Fruit fly (Drosophila melanogaster) whole organism, embryonic: Measurements from ENCODE around the gene TBC1D16.

Experiments
- BEAF-32 ChIP-seq: fragments of 200-800 bp; sonication (Bioruptor generic); optimal IDR thresholded peaks from 3 replicates; lab custom pipeline; 2017; ENCODE audit warnings: missing biosample characterization, missing genetic modification characterization, mild to moderate bottlenecking, moderate library complexity, missing genetic modification reagents
- Bgb ChIP-seq: fragments of 200-800 bp; sonication (Bioruptor generic); IDR thresholded peaks from 2 replicates; pipeline ENCODE4 v1.3.6; 2022; ENCODE audit warnings: missing biosample characterization, missing genetic modification characterization; ENCODE audit not compliant: partially characterized antibody
- Bteb2 ChIP-seq: fragments of 200-800 bp; sonication (Bioruptor generic); optimal IDR thresholded peaks from 2 replicates; lab custom pipeline; 2016; ENCODE audit warnings: missing biosample characterization, missing genetic modification characterization
- CG12219 ChIP-seq: fragments of 200-800 bp; sonication (Bioruptor generic); optimal IDR thresholded peaks from 3 replicates; lab custom pipeline; 2018; ENCODE audit warnings: missing biosample characterization, mild to moderate bottlenecking, missing genetic modification characterization
- CG13296 ChIP-seq: fragments of 200-800 bp; sonication (Bioruptor generic); optimal IDR thresholded peaks from 3 replicates; lab custom pipeline; 2018; ENCODE audit warnings: missing biosample characterization, mild to moderate bottlenecking, missing genetic modification characterization
- CG13424 ChIP-seq: fragments of 200-800 bp; sonication (Bioruptor generic); optimal IDR thresholded peaks from 2 replicates; lab custom pipeline; 2019; ENCODE audit warnings: missing biosample characterization, mild to moderate bottlenecking, missing genetic modification characterization, moderate library complexity
- CG14050 ChIP-seq: fragments of 200-800 bp; sonication (Bioruptor generic); IDR thresholded peaks from 3 replicates; pipeline ENCODE4 v1.3.6; 2022; ENCODE audit warnings: missing biosample characterization, missing genetic modification characterization
- CG1603 ChIP-seq: fragments of 200-800 bp; sonication (Bioruptor generic); optimal IDR thresholded peaks from 2 replicates; lab custom pipeline; 2019; ENCODE audit warnings: missing biosample characterization, mild to moderate bottlenecking, missing genetic modification characterization, moderate library complexity
- CG17186 ChIP-seq: fragments of 200-800 bp; sonication (Bioruptor generic); optimal IDR thresholded peaks from 3 replicates; lab custom pipeline; 2017; ENCODE audit warnings: missing biosample characterization, missing genetic modification reagents, missing genetic modification characterization
- CG17568 ChIP-seq: fragments of 200-800 bp; sonication (Bioruptor generic); optimal IDR thresholded peaks from 2 replicates; lab custom pipeline; 2018; ENCODE audit warnings: missing biosample characterization, mild to moderate bottlenecking, missing genetic modification characterization, moderate library complexity
- CG17829 ChIP-seq: fragments of 200-800 bp; optimal IDR thresholded peaks from 2 replicates; lab custom pipeline; 2019; ENCODE audit warnings: missing biosample characterization, mild to moderate bottlenecking, missing genetic modification characterization, moderate library complexity
- CG1792 ChIP-seq: fragments of 200-800 bp; sonication (Bioruptor generic); optimal IDR thresholded peaks from 2 replicates; lab custom pipeline; 2016; ENCODE audit warnings: missing biosample characterization, missing genetic modification characterization
- CG2712 ChIP-seq: fragments of 200-800 bp; optimal IDR thresholded peaks from 3 replicates; lab custom pipeline; 2019; ENCODE audit warnings: missing biosample characterization, mild to moderate bottlenecking, missing genetic modification characterization, moderate library complexity
- CG2889 ChIP-seq: fragments of 200-800 bp; sonication (Bioruptor generic); IDR thresholded peaks from 3 replicates; pipeline ENCODE4 v1.3.6; 2022; ENCODE audit warnings: missing biosample characterization, missing genetic modification characterization
- CG3407 ChIP-seq: fragments of 200-800 bp; sonication (Bioruptor generic); optimal IDR thresholded peaks from 2 replicates; lab custom pipeline; 2018; ENCODE audit warnings: missing biosample characterization, mild to moderate bottlenecking, missing genetic modification characterization
- CG34422 ChIP-seq: fragments of 200-800 bp; sonication (Bioruptor generic); IDR thresholded peaks from 3 replicates; pipeline ENCODE4 v1.3.6; 2022; ENCODE audit warnings: missing biosample characterization, missing genetic modification characterization
- CG4360 ChIP-seq: fragments of 200-800 bp; sonication (Bioruptor generic); IDR thresholded peaks from 2 replicates; pipeline ENCODE4 v1.3.6; 2022; ENCODE audit warnings: missing biosample characterization, missing genetic modification characterization
- CG4854 ChIP-seq: fragments of 200-800 bp; sonication (Bioruptor generic); optimal IDR thresholded peaks from 2 replicates; lab custom pipeline; 2016; ENCODE audit warnings: missing biosample characterization, missing genetic modification characterization, inconsistent platforms
- CG6683 ChIP-seq: fragments of 200-800 bp; sonication (Bioruptor generic); optimal IDR thresholded peaks from 2 replicates; lab custom pipeline; 2017; ENCODE audit warnings: missing biosample characterization, mild to moderate bottlenecking, missing genetic modification characterization, missing genetic modification reagents
- CG7963 ChIP-seq: fragments of 200-800 bp; sonication (Bioruptor generic); IDR thresholded peaks from 3 replicates; pipeline ENCODE4 v1.3.6; 2022; ENCODE audit warnings: missing biosample characterization, missing genetic modification characterization; ENCODE audit not compliant: partially characterized antibody
- CkIIα-i1 ChIP-seq: fragments of 200-800 bp; sonication (Bioruptor generic); IDR thresholded peaks from 2 replicates; pipeline ENCODE4 v1.3.6; 2022; ENCODE audit warnings: missing biosample characterization, missing genetic modification characterization
- Dref ChIP-seq: fragments of 200-800 bp; sonication (Bioruptor generic); IDR thresholded peaks from 2 replicates; pipeline ENCODE4 v1.3.6; 2022; ENCODE audit warnings: missing biosample characterization, missing genetic modification characterization
- E2f2 ChIP-seq: fragments of 200-800 bp; sonication (Bioruptor generic); IDR thresholded peaks from 2 replicates; pipeline ENCODE4 v1.3.6; 2022; ENCODE audit warnings: missing biosample characterization, missing genetic modification characterization
- Kr ChIP-seq: fragments of 200-800 bp; sonication (Bioruptor generic); optimal IDR thresholded peaks from 2 replicates; lab custom pipeline; 2017; ENCODE audit warnings: missing biosample characterization, mild to moderate bottlenecking, missing genetic modification characterization
- Lhr ChIP-seq: fragments of 200-800 bp; sonication (Bioruptor generic); optimal IDR thresholded peaks from 3 replicates; lab custom pipeline; 2017; ENCODE audit warnings: mild to moderate bottlenecking, missing biosample characterization, missing genetic modification reagents, missing genetic modification characterization
- Lpt ChIP-seq: fragments of >200 bp; optimal IDR thresholded peaks from 2 replicates; lab custom pipeline; 2018; ENCODE audit warnings: missing biosample characterization, missing genetic modification characterization
- MBD-R2 ChIP-seq: fragments of 200-800 bp; sonication (Bioruptor generic); IDR thresholded peaks from 2 replicates; pipeline ENCODE4 v1.3.6; 2022; ENCODE audit warnings: missing biosample characterization, missing genetic modification characterization
- MESR4 ChIP-seq: fragments of 200-800 bp; sonication (Bioruptor generic); optimal IDR thresholded peaks from 2 replicates; lab custom pipeline; 2018; ENCODE audit warnings: missing biosample characterization, mild to moderate bottlenecking, missing genetic modification characterization, moderate library complexity
- Nf-YA ChIP-seq: fragments of 200-800 bp; sonication (Bioruptor generic); IDR thresholded peaks from 2 replicates; pipeline ENCODE4 v1.3.6; 2022; ENCODE audit warnings: missing biosample characterization, missing genetic modification characterization
- PHDP ChIP-seq: fragments of 200-800 bp; sonication (Bioruptor generic); optimal IDR thresholded peaks from 3 replicates; lab custom pipeline; 2018; ENCODE audit warnings: missing biosample characterization, mild to moderate bottlenecking, missing genetic modification characterization, moderate library complexity
- Pdp1 ChIP-seq, 2 experiments: fragments of 200-800 bp; sonication (Bioruptor generic); optimal IDR thresholded peaks; 3 replicates each; lab custom pipeline; 2016; ENCODE audit warnings: missing biosample characterization in 2 of 2, missing genetic modification characterization in 2 of 2, mild to moderate bottlenecking in 1 of 2, moderate library complexity in 1 of 2
- Xrp1 ChIP-seq: fragments of 200-800 bp; sonication (Bioruptor generic); IDR thresholded peaks from 2 replicates; pipeline ENCODE4 v1.3.6; 2022; ENCODE audit warnings: missing biosample characterization, missing genetic modification characterization
- ab ChIP-seq: fragments of 200-800 bp; sonication (Bioruptor generic); optimal IDR thresholded peaks from 2 replicates; lab custom pipeline; 2016; ENCODE audit warnings: missing biosample characterization, missing genetic modification characterization
- ap ChIP-seq: fragments of 200-800 bp; sonication (Bioruptor generic); IDR thresholded peaks from 2 replicates; pipeline ENCODE4 v1.3.6; 2022; ENCODE audit warnings: missing biosample characterization, missing genetic modification characterization
- danr ChIP-seq: fragments of 200-800 bp; sonication (Bioruptor generic); IDR thresholded peaks from 2 replicates; pipeline ENCODE4 v1.3.6; 2022; ENCODE audit warnings: missing biosample characterization, missing genetic modification characterization
- fd64A ChIP-seq: fragments of 200-800 bp; sonication (Bioruptor generic); optimal IDR thresholded peaks from 3 replicates; lab custom pipeline; 2018; ENCODE audit warnings: missing biosample characterization, mild to moderate bottlenecking, missing genetic modification characterization
- gcm ChIP-seq: fragments of 200-800 bp; sonication (Bioruptor generic); optimal IDR thresholded peaks from 2 replicates; lab custom pipeline; 2019; ENCODE audit warnings: missing biosample characterization, mild to moderate bottlenecking, missing genetic modification characterization, moderate library complexity
- gfzf ChIP-seq: fragments of 200-800 bp; sonication (Bioruptor generic); optimal IDR thresholded peaks from 2 replicates; lab custom pipeline; 2016; ENCODE audit warnings: missing biosample characterization, mild to moderate bottlenecking, missing genetic modification characterization, moderate library complexity
- hbn ChIP-seq: fragments of 200-800 bp; sonication (Bioruptor generic); IDR thresholded peaks from 2 replicates; pipeline ENCODE4 v1.3.6; 2022; ENCODE audit warnings: missing biosample characterization, missing genetic modification characterization; ENCODE audit not compliant: partially characterized antibody
- kah ChIP-seq: fragments of 200-800 bp; sonication (Bioruptor generic); optimal IDR thresholded peaks from 2 replicates; lab custom pipeline; 2018; ENCODE audit warnings: missing biosample characterization, mild to moderate bottlenecking, missing genetic modification characterization
- mam ChIP-seq: fragments of 200-800 bp; sonication (Bioruptor generic); optimal IDR thresholded peaks from 3 replicates; lab custom pipeline; 2016; ENCODE audit warnings: missing biosample characterization, missing genetic modification characterization
- nmo ChIP-seq: fragments of 200-800 bp; sonication (Bioruptor generic); optimal IDR thresholded peaks from 2 replicates; lab custom pipeline; 2018; ENCODE audit warnings: missing biosample characterization, mild to moderate bottlenecking, missing genetic modification characterization, moderate library complexity
- pfk ChIP-seq: fragments of 200-800 bp; sonication (Bioruptor generic); optimal IDR thresholded peaks from 2 replicates; lab custom pipeline; 2018; ENCODE audit warnings: missing biosample characterization, mild to moderate bottlenecking, missing genetic modification characterization, moderate library complexity
- pho ChIP-seq: fragments of 200-800 bp; sonication (Bioruptor generic); optimal IDR thresholded peaks from 2 replicates; lab custom pipeline; 2016; ENCODE audit warnings: missing biosample characterization, missing genetic modification characterization
- pros ChIP-seq: fragments of 200-800 bp; sonication (Bioruptor generic); optimal IDR thresholded peaks from 3 replicates; lab custom pipeline; 2019; ENCODE audit warnings: missing biosample characterization, mild to moderate bottlenecking, missing genetic modification characterization, moderate library complexity
- rib ChIP-seq: fragments of 200-800 bp; sonication (Bioruptor generic); IDR thresholded peaks from 2 replicates; pipeline ENCODE4 v1.3.6; 2022; ENCODE audit warnings: missing biosample characterization, missing genetic modification characterization
- trem ChIP-seq: fragments of 200-800 bp; optimal IDR thresholded peaks from 3 replicates; lab custom pipeline; 2019; ENCODE audit warnings: missing biosample characterization, mild to moderate bottlenecking, missing genetic modification characterization, moderate library complexity
- ttk ChIP-seq: fragments of 200-800 bp; sonication (Bioruptor generic); IDR thresholded peaks from 2 replicates; pipeline ENCODE4 v2.1.2; 2022; ENCODE audit warnings: missing biosample characterization, missing genetic modification characterization
- twi ChIP-seq: fragments of 200-800 bp; optimal IDR thresholded peaks from 2 replicates; lab custom pipeline; 2019; ENCODE audit warnings: missing biosample characterization, mild to moderate bottlenecking, missing genetic modification characterization, moderate library complexity
- wdn ChIP-seq: fragments of 200-800 bp; sonication (Bioruptor generic); IDR thresholded peaks from 2 replicates; pipeline ENCODE4 v1.3.6; 2022; ENCODE audit warnings: missing biosample characterization, missing genetic modification characterization

TBC1D16 gene

DNA sequence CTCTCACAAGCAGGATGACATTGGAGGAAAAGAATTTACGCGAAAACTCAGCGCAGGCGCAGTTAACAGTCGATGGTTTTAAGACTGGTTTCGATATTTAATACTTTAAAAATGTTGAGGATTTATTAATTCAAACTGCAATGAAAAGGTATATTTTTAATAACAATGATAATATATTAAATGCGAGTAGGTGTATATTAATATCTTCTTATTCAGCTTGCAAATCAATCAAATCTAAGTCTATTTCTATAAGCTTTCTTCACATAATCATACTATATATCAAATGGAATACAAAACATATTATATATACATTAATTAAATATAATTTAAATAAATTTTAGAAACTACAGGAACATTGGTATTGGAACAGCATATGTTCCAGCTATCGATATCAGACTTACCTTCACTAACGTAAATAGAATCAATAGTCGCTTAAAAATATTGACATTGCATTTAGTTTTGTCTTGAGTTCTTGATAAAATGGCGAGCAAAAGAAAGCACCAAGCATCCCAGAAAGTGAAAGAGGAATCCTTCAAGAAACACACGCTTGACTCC, at the start of gene TBC1D16, which contains the start of gene holn1 (continued):
- TF ChIP-seq CG2712 (tag; lab: Kevin White, UChicago) (peak; percentile 30), danr (no peak), CG12219 (GFP tag; lab: Kevin White, UChicago) (no peak), CG17186 (no peak), Nf-YA (GFP tag; lab: Robert Waterston, UW) (no peak), CG13296 (peak; percentile 41), MBD-R2 (GFP tag; lab: Robert Waterston, UW) (peak; percentile 50), Kr (GFP tag; lab: Kevin White, UChicago) (no peak), CG1603 (peak; percentile 8), ab (GFP tag; lab: Kevin White, UChicago) (no peak), Lhr (GFP tag; lab: Kevin White, UChicago) (no peak), CkIIα-i1 (GFP tag; lab: Robert Waterston, UW) (no peak), gcm (GFP tag; lab: Kevin White, UChicago) (no peak), CG6683 (GFP tag; lab: Kevin White, UChicago) (no peak), CG1792 (no peak), pho (GFP tag; lab: Kevin White, UChicago) (no peak), kah (GFP tag; lab: Kevin White, UChicago) (no peak), MESR4 (GFP tag; lab: Kevin White, UChicago) (no peak), ttk (GFP tag; lab: Robert Waterston, UW) (no peak), gfzf (GFP tag; lab: Kevin White, UChicago) (no peak), CG2889 (GFP tag; lab: Robert Waterston, UW) (no peak), hbn (GFP tag; lab: Robert Waterston, UW) (peak; percentile 53; the same call in 1 of the 2 replicates), nmo (peak; percentile 15), mam (GFP tag; lab: Kevin White, UChicago) (no peak), CG17568 (GFP tag; lab: Kevin White, UChicago) (no peak), ap (GFP tag; lab: Robert Waterston, UW) (no peak), Bteb2 (GFP tag; lab: Kevin White, UChicago) (no peak), CG4854 (GFP tag; lab: Kevin White, UChicago) (no peak), CG17829 (peak; percentile 12), CG3407 (no peak), twi (no peak), CG14050 (no peak), CG34422 (GFP tag; lab: Robert Waterston, UW) (no peak), Pdp1 (GFP tag; optimal IDR thresholded peaks at IDR 0.05; lab: Kevin White, UChicago) (no peak), rib (GFP tag; lab: Robert Waterston, UW) (no peak), CG7963 (GFP tag; lab: Robert Waterston, UW) (no peak), E2f2 (GFP tag; lab: Robert Waterston, UW) (0 out of 2 replicates have a peak, but pooled peaks have one; percentile 18), pros (GFP tag; lab: Kevin White, UChicago) (no peak), PHDP (tag; lab: Kevin White, UChicago) (peak; percentile 23), CG13424 (tag; lab: Kevin White, UChicago) (peak; percentile 13), wdn (GFP tag; lab: Robert Waterston, UW) (no peak), Lpt (GFP tag; lab: Kevin White, UChicago) (no peak), Xrp1 (GFP tag; lab: Robert Waterston, UW) (0 out of 2 replicates have a peak, but pooled peaks have one; percentile 25), BEAF-32 (GFP tag; lab: Kevin White, UChicago) (peak; percentile 60), Dref (peak; percentile 54), fd64A (GFP tag; lab: Kevin White, UChicago) (no peak), pfk (GFP tag; lab: Kevin White, UChicago) (peak; percentile 90), Bgb (GFP tag; lab: Robert Waterston, UW) (peak; percentile 42; the same call in 1 of the 2 replicates), CG4360 (GFP tag; lab: Robert Waterston, UW) (no peak), trem (tag; lab: Kevin White, UChicago) (peak; percentile 35)
